Fruit fly (Drosophila melanogaster) whole organism, prepupa: ENCODE data around the gene CG34338.

Experiments
- Blimp-1 ChIP-seq: fragments of 200-800 bp; sonication (Bioruptor generic); optimal IDR thresholded peaks from 3 replicates; lab custom pipeline; 2017; ENCODE audit warnings: missing biosample characterization, missing genetic modification characterization, mild to moderate bottlenecking, moderate library complexity, missing genetic modification reagents
- CG10669 ChIP-seq: fragments of 200-800 bp; sonication (Bioruptor generic); optimal IDR thresholded peaks from 3 replicates; lab custom pipeline; 2018; ENCODE audit warnings: missing biosample characterization, mild to moderate bottlenecking, missing genetic modification characterization, moderate library complexity
- CG11294 ChIP-seq: fragments of 200-800 bp; sonication (Bioruptor generic); IDR thresholded peaks from 2 replicates; pipeline ENCODE4 v1.3.6; 2022; ENCODE audit warnings: missing biosample characterization, missing genetic modification characterization
- CG15336 ChIP-seq: fragments of 200-800 bp; sonication (Bioruptor generic); IDR thresholded peaks from 2 replicates; pipeline ENCODE4 v1.3.6; 2022; ENCODE audit warnings: missing biosample characterization, missing genetic modification characterization
- CG1621 ChIP-seq: fragments of 200-800 bp; sonication (Bioruptor generic); optimal IDR thresholded peaks from 3 replicates; lab custom pipeline; 2018; ENCODE audit warnings: missing biosample characterization, mild to moderate bottlenecking, missing genetic modification characterization
- CG16779 ChIP-seq: fragments of 200-800 bp; sonication (Bioruptor generic); optimal IDR thresholded peaks from 3 replicates; lab custom pipeline; 2017; ENCODE audit warnings: missing biosample characterization, mild to moderate bottlenecking, missing genetic modification characterization
- CG31627 ChIP-seq: fragments of 200-800 bp; sonication (Bioruptor generic); optimal IDR thresholded peaks from 3 replicates; lab custom pipeline; 2016; ENCODE audit warnings: missing biosample characterization, missing genetic modification characterization
- CG32006 ChIP-seq: fragments of 200-800 bp; sonication (Bioruptor generic); optimal IDR thresholded peaks from 3 replicates; lab custom pipeline; 2017; ENCODE audit warnings: missing biosample characterization, mild to moderate bottlenecking, missing genetic modification characterization
- CG34406 ChIP-seq: fragments of 200-800 bp; sonication (Bioruptor generic); optimal IDR thresholded peaks from 3 replicates; lab custom pipeline; 2016; ENCODE audit warnings: missing biosample characterization, missing genetic modification characterization
- CG4318 ChIP-seq: fragments of 200-800 bp; sonication (Bioruptor generic); optimal IDR thresholded peaks from 3 replicates; lab custom pipeline; 2017; ENCODE audit warnings: missing biosample characterization, mild to moderate bottlenecking, missing genetic modification characterization
- CG6163 ChIP-seq: fragments of 200-800 bp; sonication (Bioruptor generic); IDR thresholded peaks from 3 replicates; pipeline ENCODE4 v1.3.6; 2022; ENCODE audit warnings: missing biosample characterization, missing genetic modification characterization
- CG6808 ChIP-seq: fragments of 200-800 bp; sonication (Bioruptor generic); optimal IDR thresholded peaks from 3 replicates; lab custom pipeline; 2017; ENCODE audit warnings: missing biosample characterization, missing genetic modification characterization, mild to moderate bottlenecking, moderate library complexity, missing genetic modification reagents
- CG6854 ChIP-seq: fragments of 200-800 bp; sonication (Bioruptor generic); optimal IDR thresholded peaks from 2 replicates; lab custom pipeline; 2017; ENCODE audit warnings: missing biosample characterization, mild to moderate bottlenecking, missing genetic modification characterization
- CG7368 ChIP-seq: fragments of 200-800 bp; sonication (Bioruptor generic); optimal IDR thresholded peaks from 3 replicates; lab custom pipeline; 2016; ENCODE audit warnings: missing biosample characterization, missing genetic modification characterization
- CG8319 ChIP-seq: fragments of 200-800 bp; sonication (Bioruptor generic); optimal IDR thresholded peaks from 3 replicates; lab custom pipeline; 2016; ENCODE audit warnings: missing biosample characterization, missing genetic modification characterization
- CG8632 ChIP-seq: fragments of 200-800 bp; sonication (Bioruptor generic); optimal IDR thresholded peaks from 3 replicates; lab custom pipeline; 2016; ENCODE audit warnings: missing biosample characterization, missing genetic modification characterization
- CG9139 ChIP-seq: fragments of 200-800 bp; sonication (Bioruptor generic); optimal IDR thresholded peaks from 3 replicates; lab custom pipeline; 2017; ENCODE audit warnings: missing biosample characterization, mild to moderate bottlenecking, missing genetic modification characterization
- Eip75B ChIP-seq: fragments of 200-800 bp; sonication (Bioruptor generic); optimal IDR thresholded peaks from 3 replicates; lab custom pipeline; 2016; ENCODE audit warnings: missing biosample characterization, missing genetic modification characterization
- Eip78C ChIP-seq: fragments of 200-800 bp; sonication (Bioruptor generic); peaks from one replicate; lab custom pipeline; 2016; ENCODE audit warnings: missing biosample characterization, missing genetic modification characterization
- Eip93F ChIP-seq: fragments of 200-800 bp; sonication (Bioruptor generic); optimal IDR thresholded peaks from 2 replicates; lab custom pipeline; 2016; ENCODE audit warnings: missing biosample characterization, mild to moderate bottlenecking, missing genetic modification characterization
- Ets21C ChIP-seq: fragments of 200-800 bp; sonication (Bioruptor generic); optimal IDR thresholded peaks from 3 replicates; lab custom pipeline; 2016; ENCODE audit warnings: missing biosample characterization, missing genetic modification characterization
- Gug ChIP-seq: fragments of 200-800 bp; sonication (Bioruptor generic); IDR thresholded peaks from 2 replicates; pipeline ENCODE4 v1.3.6; 2022; ENCODE audit warnings: missing biosample characterization, missing genetic modification characterization
- Hr38 ChIP-seq: sonication (Bioruptor generic); optimal IDR thresholded peaks from 2 replicates; lab custom pipeline; 2016; ENCODE audit warnings: missing biosample characterization, missing genetic modification characterization
- Hr39 ChIP-seq: fragments of 200-800 bp; sonication (Bioruptor generic); optimal IDR thresholded peaks from 2 replicates; lab custom pipeline; 2016; ENCODE audit warnings: missing biosample characterization, missing genetic modification characterization
- Lpt ChIP-seq: fragments of 200-800 bp; sonication (Bioruptor generic); optimal IDR thresholded peaks from 3 replicates; lab custom pipeline; 2016; ENCODE audit warnings: missing biosample characterization, missing genetic modification characterization
- Met ChIP-seq: fragments of 200-800 bp; sonication (Bioruptor generic); optimal IDR thresholded peaks from 3 replicates; lab custom pipeline; 2016; ENCODE audit warnings: missing biosample characterization, missing genetic modification characterization
- Smox ChIP-seq: fragments of 200-800 bp; sonication (Bioruptor generic); optimal IDR thresholded peaks from 3 replicates; lab custom pipeline; 2016; ENCODE audit warnings: missing biosample characterization, missing genetic modification characterization
- Sox14 ChIP-seq: fragments of 200-800 bp; sonication (Bioruptor generic); optimal IDR thresholded peaks from 3 replicates; lab custom pipeline; 2016; ENCODE audit warnings: missing biosample characterization, missing genetic modification characterization
- acj6 ChIP-seq: fragments of 200-800 bp; sonication (Bioruptor generic); optimal IDR thresholded peaks from 3 replicates; lab custom pipeline; 2016; ENCODE audit warnings: missing biosample characterization, missing genetic modification characterization
- cyc ChIP-seq: fragments of 200-800 bp; sonication (Bioruptor generic); optimal IDR thresholded peaks from 3 replicates; lab custom pipeline; 2016; ENCODE audit warnings: missing biosample characterization, missing genetic modification characterization
- dsx ChIP-seq: fragments of 200-800 bp; optimal IDR thresholded peaks from 3 replicates; lab custom pipeline; 2019; ENCODE audit warnings: missing biosample characterization, mild to moderate bottlenecking, missing genetic modification characterization, moderate library complexity; ENCODE audit not compliant: poor library complexity, severe bottlenecking
- eg ChIP-seq: fragments of 200-800 bp; sonication (Bioruptor generic); IDR thresholded peaks from 3 replicates; pipeline ENCODE4 v1.3.6; 2022; ENCODE audit warnings: missing biosample characterization, missing genetic modification characterization
- esn ChIP-seq: fragments of 200-800 bp; sonication (Bioruptor generic); optimal IDR thresholded peaks from 2 replicates; lab custom pipeline; 2016; ENCODE audit warnings: missing biosample characterization, mild to moderate bottlenecking, missing genetic modification characterization, moderate library complexity
- fkh ChIP-seq: fragments of 200-800 bp; sonication (Bioruptor generic); optimal IDR thresholded peaks from 3 replicates; lab custom pipeline; 2017; ENCODE audit warnings: missing biosample characterization, mild to moderate bottlenecking, missing genetic modification characterization, moderate library complexity
- net ChIP-seq: fragments of 200-800 bp; sonication (Bioruptor generic); optimal IDR thresholded peaks from 3 replicates; lab custom pipeline; 2016; ENCODE audit warnings: missing biosample characterization, missing genetic modification characterization
- pdm3 ChIP-seq: fragments of 200-800 bp; sonication (Bioruptor generic); optimal IDR thresholded peaks from 3 replicates; lab custom pipeline; 2016; ENCODE audit warnings: missing biosample characterization, missing genetic modification characterization
- spab ChIP-seq: fragments of 200-800 bp; sonication (Bioruptor generic); optimal IDR thresholded peaks from 2 replicates; lab custom pipeline; 2017; ENCODE audit warnings: missing biosample characterization, mild to moderate bottlenecking, missing genetic modification characterization, missing genetic modification reagents
- ss ChIP-seq, 2 experiments: fragments of 200-800 bp; sonication (Bioruptor generic); optimal IDR thresholded peaks; 2 replicates in 1 of 2; 3 replicates in 1 of 2; lab custom pipeline; 2017 to 2018; ENCODE audit warnings: mild to moderate bottlenecking in 2 of 2, missing biosample characterization in 2 of 2, missing genetic modification characterization in 2 of 2, moderate library complexity in 1 of 2
- svp ChIP-seq: fragments of 200-800 bp; sonication (Bioruptor generic); peaks from one replicate; lab custom pipeline; 2016; ENCODE audit warnings: missing biosample characterization, missing genetic modification characterization
- topi ChIP-seq: fragments of 200-800 bp; sonication (Bioruptor generic); optimal IDR thresholded peaks from 3 replicates; lab custom pipeline; 2016; ENCODE audit warnings: missing biosample characterization, missing genetic modification characterization
- vri ChIP-seq: fragments of 200-800 bp; sonication (Bioruptor generic); optimal IDR thresholded peaks from 3 replicates; lab custom pipeline; 2016; ENCODE audit warnings: missing biosample characterization, mild to moderate bottlenecking, missing genetic modification characterization

The CG34338 gene

dm6 chrX:7734131-7734930, 34.2 kb upstream of the CG34338 start, which contains the start of the genes Pdp and Rab39 (continued):
- TF ChIP-seq acj6 (GFP tag; lab: Kevin White, UChicago) (peak; percentile 75), CG1621 (tag; lab: Kevin White, UChicago) (peak; percentile 72), CG4318 (GFP tag; lab: Kevin White, UChicago) (peak; percentile 64), CG31627 (GFP tag; lab: Kevin White, UChicago) (peak; percentile 71), spab (GFP tag; lab: Kevin White, UChicago) (no peak), topi (peak; percentile 72), CG16779 (no peak), eg (GFP tag; lab: Robert Waterston, UW) (peak; percentile 79), CG6854 (GFP tag; lab: Kevin White, UChicago) (no peak), Hr38 (GFP tag; lab: Kevin White, UChicago) (no peak), CG7368 (peak; percentile 53), svp (peak; percentile 81), Eip93F (no peak), dsx (GFP tag; lab: Kevin White, UChicago) (peak; percentile 55), fkh (GFP tag; lab: Kevin White, UChicago) (peak; percentile 56), Lpt (GFP tag; lab: Kevin White, UChicago) (peak; percentile 35), CG8632 (GFP tag; lab: Kevin White, UChicago) (peak; percentile 65), CG11294 (GFP tag; lab: Robert Waterston, UW) (peak; percentile 62; the same call in 1 of the 2 replicates), CG9139 (GFP tag; lab: Kevin White, UChicago) (no peak)

dm6 chrX:7735262-7735661, 33.3 kb upstream of the CG34338 start:
- TF ChIP-seq ss (GFP tag; optimal IDR thresholded peaks at IDR 0.05; lab: Kevin White, UChicago): peak; percentile 15 to 41
- TF ChIP-seq fkh (GFP tag; lab: Kevin White, UChicago): no peak
- TF ChIP-seq Lpt (GFP tag; lab: Kevin White, UChicago): no peak
- TF ChIP-seq Eip75B (GFP tag; lab: Kevin White, UChicago): no peak
- TF ChIP-seq net (GFP tag; lab: Kevin White, UChicago): peak; percentile 7
- peak; percentile 4 for TF ChIP-seq CG6808 (GFP tag; lab: Kevin White, UChicago)
- no peak for TF ChIP-seq CG31627 (GFP tag; lab: Kevin White, UChicago)
- no peak for TF ChIP-seq CG7368
- TF ChIP-seq acj6 (GFP tag; lab: Kevin White, UChicago): no peak
- no peak for TF ChIP-seq Blimp-1
- peak; percentile 59 for TF ChIP-seq Eip78C (GFP tag; lab: Kevin White, UChicago)
- TF ChIP-seq Smox: no peak
- no peak for TF ChIP-seq esn (GFP tag; lab: Kevin White, UChicago)
- TF ChIP-seq topi: no peak
- no peak for TF ChIP-seq CG32006 (GFP tag; lab: Kevin White, UChicago)
- TF ChIP-seq CG15336: no peak
- TF ChIP-seq cyc (GFP tag; lab: Kevin White, UChicago): no peak
- TF ChIP-seq Met: no peak
- no peak for TF ChIP-seq CG10669 (GFP tag; lab: Kevin White, UChicago)
- no peak for TF ChIP-seq CG8319 (GFP tag; lab: Kevin White, UChicago)
- no peak for TF ChIP-seq pdm3 (GFP tag; lab: Kevin White, UChicago)
- peak; percentile 43 for TF ChIP-seq Sox14 (GFP tag; lab: Kevin White, UChicago)
- no peak for TF ChIP-seq CG34406 (GFP tag; lab: Kevin White, UChicago)
- TF ChIP-seq svp: no peak
- TF ChIP-seq Gug (GFP tag; lab: Robert Waterston, UW): no peak
- no peak for TF ChIP-seq CG6163 (GFP tag; lab: Robert Waterston, UW)
- TF ChIP-seq dsx (GFP tag; lab: Kevin White, UChicago): peak; percentile 3
- no peak for TF ChIP-seq Hr39
- TF ChIP-seq vri: peak; percentile 98
- TF ChIP-seq eg (GFP tag; lab: Robert Waterston, UW): no peak
- peak; percentile 26 for TF ChIP-seq CG1621 (tag; lab: Kevin White, UChicago)
- no peak for TF ChIP-seq Ets21C (GFP tag; lab: Kevin White, UChicago)
